Fruit fly (Drosophila melanogaster) whole organism, prepupa: ENCODE results near the gene Set8.

ENCODE experiments used
- CG10631 ChIP-seq: fragments of 200-800 bp; sonication (Bioruptor generic); optimal IDR thresholded peaks from 2 replicates; lab custom pipeline; 2016; ENCODE audit warnings: missing biosample characterization, missing genetic modification characterization
- CG10669 ChIP-seq: fragments of 200-800 bp; sonication (Bioruptor generic); optimal IDR thresholded peaks from 3 replicates; lab custom pipeline; 2018; ENCODE audit warnings: missing biosample characterization, mild to moderate bottlenecking, missing genetic modification characterization, moderate library complexity
- CG11294 ChIP-seq: fragments of 200-800 bp; sonication (Bioruptor generic); IDR thresholded peaks from 2 replicates; pipeline ENCODE4 v1.3.6; 2022; ENCODE audit warnings: missing biosample characterization, missing genetic modification characterization
- CG11762 ChIP-seq: fragments of 200-800 bp; sonication (Bioruptor generic); optimal IDR thresholded peaks from 3 replicates; lab custom pipeline; 2016; ENCODE audit warnings: missing biosample characterization, missing genetic modification characterization; ENCODE audit not compliant: insufficient read depth
- CG11902 ChIP-seq: fragments of 200-800 bp; sonication (Bioruptor generic); optimal IDR thresholded peaks from 3 replicates; lab custom pipeline; 2016; ENCODE audit warnings: missing biosample characterization, missing genetic modification characterization
- CG15336 ChIP-seq: fragments of 200-800 bp; sonication (Bioruptor generic); IDR thresholded peaks from 2 replicates; pipeline ENCODE4 v1.3.6; 2022; ENCODE audit warnings: missing biosample characterization, missing genetic modification characterization
- CG16779 ChIP-seq: fragments of 200-800 bp; sonication (Bioruptor generic); optimal IDR thresholded peaks from 3 replicates; lab custom pipeline; 2017; ENCODE audit warnings: missing biosample characterization, mild to moderate bottlenecking, missing genetic modification characterization
- CG32006 ChIP-seq: fragments of 200-800 bp; sonication (Bioruptor generic); optimal IDR thresholded peaks from 3 replicates; lab custom pipeline; 2017; ENCODE audit warnings: missing biosample characterization, mild to moderate bottlenecking, missing genetic modification characterization
- CG3919 ChIP-seq: fragments of 200-800 bp; sonication (Bioruptor generic); optimal IDR thresholded peaks from 3 replicates; lab custom pipeline; 2016; ENCODE audit warnings: missing biosample characterization, missing genetic modification characterization
- CG6163 ChIP-seq: fragments of 200-800 bp; sonication (Bioruptor generic); IDR thresholded peaks from 3 replicates; pipeline ENCODE4 v1.3.6; 2022; ENCODE audit warnings: missing biosample characterization, missing genetic modification characterization
- CG6276 ChIP-seq: fragments of 200-800 bp; sonication (Bioruptor generic); optimal IDR thresholded peaks from 2 replicates; lab custom pipeline; 2017; ENCODE audit warnings: missing biosample characterization, mild to moderate bottlenecking, missing genetic modification characterization
- CG6792 ChIP-seq: fragments of 200-800 bp; sonication (Bioruptor generic); optimal IDR thresholded peaks from 3 replicates; lab custom pipeline; 2016; ENCODE audit warnings: missing biosample characterization, missing genetic modification characterization
- CG6854 ChIP-seq: fragments of 200-800 bp; sonication (Bioruptor generic); optimal IDR thresholded peaks from 2 replicates; lab custom pipeline; 2017; ENCODE audit warnings: missing biosample characterization, mild to moderate bottlenecking, missing genetic modification characterization
- CG7368 ChIP-seq: fragments of 200-800 bp; sonication (Bioruptor generic); optimal IDR thresholded peaks from 3 replicates; lab custom pipeline; 2016; ENCODE audit warnings: missing biosample characterization, missing genetic modification characterization
- CG8119 ChIP-seq: fragments of 200-800 bp; sonication (Bioruptor generic); IDR thresholded peaks from 3 replicates; pipeline ENCODE4 v1.3.6; 2022; ENCODE audit warnings: missing biosample characterization, missing genetic modification characterization
- CG8632 ChIP-seq: fragments of 200-800 bp; sonication (Bioruptor generic); optimal IDR thresholded peaks from 3 replicates; lab custom pipeline; 2016; ENCODE audit warnings: missing biosample characterization, missing genetic modification characterization
- CG9139 ChIP-seq: fragments of 200-800 bp; sonication (Bioruptor generic); optimal IDR thresholded peaks from 3 replicates; lab custom pipeline; 2017; ENCODE audit warnings: missing biosample characterization, mild to moderate bottlenecking, missing genetic modification characterization
- Eip75B ChIP-seq: fragments of 200-800 bp; sonication (Bioruptor generic); optimal IDR thresholded peaks from 3 replicates; lab custom pipeline; 2016; ENCODE audit warnings: missing biosample characterization, missing genetic modification characterization
- Eip78C ChIP-seq: fragments of 200-800 bp; sonication (Bioruptor generic); peaks from one replicate; lab custom pipeline; 2016; ENCODE audit warnings: missing biosample characterization, missing genetic modification characterization
- Ets21C ChIP-seq: fragments of 200-800 bp; sonication (Bioruptor generic); optimal IDR thresholded peaks from 3 replicates; lab custom pipeline; 2016; ENCODE audit warnings: missing biosample characterization, missing genetic modification characterization
- Gug ChIP-seq: fragments of 200-800 bp; sonication (Bioruptor generic); IDR thresholded peaks from 2 replicates; pipeline ENCODE4 v1.3.6; 2022; ENCODE audit warnings: missing biosample characterization, missing genetic modification characterization
- Hr4 ChIP-seq: fragments of 200-800 bp; sonication (Bioruptor generic); optimal IDR thresholded peaks from 3 replicates; lab custom pipeline; 2016; ENCODE audit warnings: missing biosample characterization, missing genetic modification characterization
- Lpt ChIP-seq: fragments of 200-800 bp; sonication (Bioruptor generic); optimal IDR thresholded peaks from 3 replicates; lab custom pipeline; 2016; ENCODE audit warnings: missing biosample characterization, missing genetic modification characterization
- Met ChIP-seq: fragments of 200-800 bp; sonication (Bioruptor generic); optimal IDR thresholded peaks from 3 replicates; lab custom pipeline; 2016; ENCODE audit warnings: missing biosample characterization, missing genetic modification characterization
- OdsH ChIP-seq: fragments of 200-800 bp; sonication (Bioruptor generic); optimal IDR thresholded peaks from 3 replicates; lab custom pipeline; 2016; ENCODE audit warnings: missing biosample characterization, missing genetic modification characterization
- Smox ChIP-seq: fragments of 200-800 bp; sonication (Bioruptor generic); optimal IDR thresholded peaks from 3 replicates; lab custom pipeline; 2016; ENCODE audit warnings: missing biosample characterization, missing genetic modification characterization
- Sox102F ChIP-seq: fragments of 200-800 bp; sonication (Bioruptor generic); optimal IDR thresholded peaks from 2 replicates; lab custom pipeline; 2016; ENCODE audit warnings: missing biosample characterization, mild to moderate bottlenecking, missing genetic modification characterization
- Sox14 ChIP-seq: fragments of 200-800 bp; sonication (Bioruptor generic); optimal IDR thresholded peaks from 3 replicates; lab custom pipeline; 2016; ENCODE audit warnings: missing biosample characterization, missing genetic modification characterization
- Sox15 ChIP-seq: fragments of 200-800 bp; sonication (Bioruptor generic); optimal IDR thresholded peaks from 3 replicates; lab custom pipeline; 2016; ENCODE audit warnings: missing biosample characterization, missing genetic modification characterization
- achi ChIP-seq: fragments of 200-800 bp; sonication (Bioruptor generic); optimal IDR thresholded peaks from 3 replicates; lab custom pipeline; 2016; ENCODE audit warnings: missing biosample characterization, missing genetic modification characterization
- acj6 ChIP-seq: fragments of 200-800 bp; sonication (Bioruptor generic); optimal IDR thresholded peaks from 3 replicates; lab custom pipeline; 2016; ENCODE audit warnings: missing biosample characterization, missing genetic modification characterization
- cyc ChIP-seq: fragments of 200-800 bp; sonication (Bioruptor generic); optimal IDR thresholded peaks from 3 replicates; lab custom pipeline; 2016; ENCODE audit warnings: missing biosample characterization, missing genetic modification characterization
- dac ChIP-seq: fragments of 200-800 bp; sonication (Bioruptor generic); optimal IDR thresholded peaks from 2 replicates; lab custom pipeline; 2017; ENCODE audit warnings: missing biosample characterization, mild to moderate bottlenecking, missing genetic modification characterization
- dsx ChIP-seq: fragments of 200-800 bp; optimal IDR thresholded peaks from 3 replicates; lab custom pipeline; 2019; ENCODE audit warnings: missing biosample characterization, mild to moderate bottlenecking, missing genetic modification characterization, moderate library complexity; ENCODE audit not compliant: poor library complexity, severe bottlenecking
- esn ChIP-seq: fragments of 200-800 bp; sonication (Bioruptor generic); optimal IDR thresholded peaks from 2 replicates; lab custom pipeline; 2016; ENCODE audit warnings: missing biosample characterization, mild to moderate bottlenecking, missing genetic modification characterization, moderate library complexity
- fd59A ChIP-seq: fragments of 200-800 bp; sonication (Bioruptor generic); optimal IDR thresholded peaks from 2 replicates; lab custom pipeline; 2017; ENCODE audit warnings: missing biosample characterization, mild to moderate bottlenecking, missing genetic modification characterization, missing genetic modification reagents
- fd85E ChIP-seq: fragments of 200-800 bp; sonication (Bioruptor generic); optimal IDR thresholded peaks from 3 replicates; lab custom pipeline; 2016; ENCODE audit warnings: missing biosample characterization, missing genetic modification characterization
- fkh ChIP-seq: fragments of 200-800 bp; sonication (Bioruptor generic); optimal IDR thresholded peaks from 3 replicates; lab custom pipeline; 2017; ENCODE audit warnings: missing biosample characterization, mild to moderate bottlenecking, missing genetic modification characterization, moderate library complexity
- lz ChIP-seq: fragments of 200-800 bp; sonication (Bioruptor generic); optimal IDR thresholded peaks from 3 replicates; lab custom pipeline; 2016; ENCODE audit warnings: missing biosample characterization, missing genetic modification characterization
- spab ChIP-seq: fragments of 200-800 bp; sonication (Bioruptor generic); optimal IDR thresholded peaks from 2 replicates; lab custom pipeline; 2017; ENCODE audit warnings: missing biosample characterization, mild to moderate bottlenecking, missing genetic modification characterization, missing genetic modification reagents
- svp ChIP-seq: fragments of 200-800 bp; sonication (Bioruptor generic); peaks from one replicate; lab custom pipeline; 2016; ENCODE audit warnings: missing biosample characterization, missing genetic modification characterization
- topi ChIP-seq: fragments of 200-800 bp; sonication (Bioruptor generic); optimal IDR thresholded peaks from 3 replicates; lab custom pipeline; 2016; ENCODE audit warnings: missing biosample characterization, missing genetic modification characterization

Set8 gene

dm6 chr3R:14326250-14327112, 10.6 kb downstream of the Set8 start, which contains the start of the genes Afti and ATPsynE (continued):
- TF ChIP-seq Eip78C (GFP tag; lab: Kevin White, UChicago) (peak; percentile 62), Smox (no peak), CG6792 (peak; percentile 57), spab (no peak), CG11762 (GFP tag; lab: Kevin White, UChicago) (peak; percentile 44), fd85E (GFP tag; lab: Kevin White, UChicago) (no peak), dac (GFP tag; lab: Kevin White, UChicago) (no peak), topi (GFP tag; lab: Kevin White, UChicago) (peak; percentile 54), dsx (GFP tag; lab: Kevin White, UChicago) (no peak), CG16779 (tag; lab: Kevin White, UChicago) (no peak), CG6276 (no peak), Eip75B (GFP tag; lab: Kevin White, UChicago) (no peak), CG15336 (GFP tag; lab: Robert Waterston, UW) (peak; percentile 51), esn (peak; percentile 69), CG3919 (GFP tag; lab: Kevin White, UChicago) (no peak), CG11294 (GFP tag; lab: Robert Waterston, UW) (peak; percentile 29; the same call in 1 of the 2 replicates), fd59A (GFP tag; lab: Kevin White, UChicago) (peak; percentile 24), CG6854 (GFP tag; lab: Kevin White, UChicago) (no peak), achi (GFP tag; lab: Kevin White, UChicago) (peak; percentile 100), CG10631 (GFP tag; lab: Kevin White, UChicago) (no peak), Met (GFP tag; lab: Kevin White, UChicago) (no peak), Ets21C (GFP tag; lab: Kevin White, UChicago) (no peak), CG32006 (GFP tag; lab: Kevin White, UChicago) (no peak), fkh (no peak), cyc (GFP tag; lab: Kevin White, UChicago) (peak; percentile 80), CG10669 (GFP tag; lab: Kevin White, UChicago) (no peak), OdsH (no peak), CG9139 (GFP tag; lab: Kevin White, UChicago) (no peak), Lpt (GFP tag; lab: Kevin White, UChicago) (no peak), Hr4 (GFP tag; lab: Kevin White, UChicago) (no peak)

- TF ChIP-seq CG6163 (GFP tag; lab: Robert Waterston, UW) (no peak), dsx (GFP tag; lab: Kevin White, UChicago) (no peak), Sox15 (no peak), CG11902 (GFP tag; lab: Kevin White, UChicago) (no peak), CG16779 (tag; lab: Kevin White, UChicago) (no peak), dac (GFP tag; lab: Kevin White, UChicago) (no peak), Eip78C (GFP tag; lab: Kevin White, UChicago) (no peak), fd59A (GFP tag; lab: Kevin White, UChicago) (no peak), esn (no peak), topi (GFP tag; lab: Kevin White, UChicago) (no peak), Hr4 (GFP tag; lab: Kevin White, UChicago) (no peak), CG9139 (GFP tag; lab: Kevin White, UChicago) (no peak), Sox102F (GFP tag; lab: Kevin White, UChicago) (no peak)
These were observed 11.3 kb downstream of the Set8 start for dm6 chr3R:14327113-14327466.

- TF ChIP-seq svp (GFP tag; lab: Kevin White, UChicago) (no peak), CG6163 (GFP tag; lab: Robert Waterston, UW) (peak; percentile 71; the same call in 2 of the 3 replicates), CG6276 (no peak), CG8119 (peak; percentile 81), CG10631 (GFP tag; lab: Kevin White, UChicago) (peak; percentile 71), lz (peak; percentile 85), CG3919 (GFP tag; lab: Kevin White, UChicago) (peak; percentile 83), CG8632 (GFP tag; lab: Kevin White, UChicago) (peak; percentile 74), CG10669 (GFP tag; lab: Kevin White, UChicago) (peak; percentile 72), CG32006 (GFP tag; lab: Kevin White, UChicago) (peak; percentile 73), Sox14 (peak; percentile 79), dsx (GFP tag; lab: Kevin White, UChicago) (peak; percentile 59), CG11902 (GFP tag; lab: Kevin White, UChicago) (peak; percentile 37), Eip78C (GFP tag; lab: Kevin White, UChicago) (peak; percentile 95), fd85E (GFP tag; lab: Kevin White, UChicago) (no peak), CG7368 (GFP tag; lab: Kevin White, UChicago) (peak; percentile 63), cyc (GFP tag; lab: Kevin White, UChicago) (peak; percentile 73), Hr4 (GFP tag; lab: Kevin White, UChicago) (peak; percentile 86), Gug (GFP tag; lab: Robert Waterston, UW) (peak; percentile 59; the same call in 1 of the 2 replicates), acj6 (GFP tag; lab: Kevin White, UChicago) (peak; percentile 73), CG6854 (GFP tag; lab: Kevin White, UChicago) (no peak), CG15336 (GFP tag; lab: Robert Waterston, UW) (peak; percentile 82)
These were observed 11.8 kb downstream of the Set8 start, which contains the start of gene spn-B for dm6 chr3R:14327472-14328104. Gene spn-B (plus strand): TSS chr3R:14328051.
